Worm (Caenorhabditis elegans) whole organism, L2 larva: ENCODE measurements around the gene B0304.2.
A peak's percentile ranks its signal among the peaks of the same experiment; 100 is the strongest.

ENCODE experiments used
- C34F6.9 ChIP-seq: fragments of 150-350 bp; optimal IDR thresholded peaks from 2 replicates; lab custom pipeline; 2014; ENCODE audit warnings: missing biosample characterization, missing genetic modification characterization
- F13H6.1 ChIP-seq: sonication (generic microtip); optimal IDR thresholded peaks from 2 replicates; lab custom pipeline; 2016; ENCODE audit warnings: missing genetic modification characterization, missing compliant biosample characterization
- Y55F3AM.14 ChIP-seq: fragments of 200-800 bp; sonication (Bioruptor generic); optimal IDR thresholded peaks from 2 replicates; lab custom pipeline; 2018; ENCODE audit warnings: mild to moderate bottlenecking, missing genetic modification characterization, missing compliant biosample characterization
- ZK546.5 ChIP-seq: sonication (generic microtip); optimal IDR thresholded peaks from 2 replicates; lab custom pipeline; 2017; ENCODE audit warnings: missing biosample characterization, missing genetic modification characterization
- alr-1 ChIP-seq: fragments of 150-350 bp; optimal IDR thresholded peaks from 2 replicates; lab custom pipeline; 2014; ENCODE audit warnings: missing biosample characterization, missing genetic modification characterization
- aly-2 ChIP-seq: fragments of 150-350 bp; optimal IDR thresholded peaks from 2 replicates; lab custom pipeline; 2014; ENCODE audit warnings: missing biosample characterization, missing genetic modification characterization
- blmp-1 ChIP-seq: sonication (generic microtip); optimal IDR thresholded peaks from 2 replicates; lab custom pipeline; 2017; ENCODE audit warnings: missing genetic modification characterization, mild to moderate bottlenecking, missing compliant biosample characterization, antibody characterized with exemption, moderate library complexity; ENCODE audit not compliant: insufficient read depth
- ceh-16 ChIP-seq: fragments of 150-350 bp; optimal IDR thresholded peaks from 2 replicates; lab custom pipeline; 2014; ENCODE audit warnings: missing biosample characterization, missing genetic modification characterization
- ceh-82 ChIP-seq: fragments of 150-350 bp; optimal IDR thresholded peaks from 2 replicates; lab custom pipeline; 2014; ENCODE audit warnings: missing biosample characterization, missing genetic modification characterization
- crh-2 ChIP-seq: sonication (generic microtip); optimal IDR thresholded peaks from 2 replicates; lab custom pipeline; 2017; ENCODE audit warnings: missing biosample characterization, missing genetic modification characterization
- egl-27 ChIP-seq: sonication (generic microtip); optimal IDR thresholded peaks from 3 replicates; lab custom pipeline; 2017; ENCODE audit warnings: missing biosample characterization, missing genetic modification reagents, missing genetic modification characterization
- elt-1 ChIP-seq: fragments of 150-350 bp; optimal IDR thresholded peaks from 2 replicates; lab custom pipeline; 2014; ENCODE audit warnings: missing biosample characterization, missing genetic modification characterization
- gmeb-1 ChIP-seq: fragments of 150-350 bp; optimal IDR thresholded peaks from 2 replicates; lab custom pipeline; 2014; ENCODE audit warnings: missing biosample characterization, missing genetic modification characterization
- lin-11 ChIP-seq: fragments of 150-350 bp; sonication (generic microtip); optimal IDR thresholded peaks from 2 replicates; lab custom pipeline; 2014; ENCODE audit warnings: missing biosample characterization, missing genetic modification characterization, inconsistent platforms, mixed read lengths
- lin-13 ChIP-seq: fragments of 150-350 bp; optimal IDR thresholded peaks from 2 replicates; lab custom pipeline; 2014; ENCODE audit warnings: missing biosample characterization, missing genetic modification reagents, missing genetic modification characterization
- lsy-2 ChIP-seq, 2 experiments: fragments of 150-350 bp in 1 of 2; sonication (generic microtip) in 1 of 2; optimal IDR thresholded peaks; 2 replicates each; lab custom pipeline; 2014 to 2017; ENCODE audit warnings: missing biosample characterization in 2 of 2, missing genetic modification characterization in 2 of 2
- mab-5 ChIP-seq: fragments of 150-350 bp; optimal IDR thresholded peaks from 2 replicates; lab custom pipeline; 2014; ENCODE audit warnings: missing biosample characterization, missing genetic modification characterization
- mdl-1 ChIP-seq, 2 experiments: fragments of 150-350 bp in 1 of 2; sonication (generic microtip) in 1 of 2; optimal IDR thresholded peaks; 2 replicates each; lab custom pipeline; 2017; ENCODE audit warnings: missing biosample characterization in 2 of 2, missing genetic modification characterization in 2 of 2
- nhr-10 ChIP-seq: sonication (generic microtip); optimal IDR thresholded peaks from 2 replicates; lab custom pipeline; 2017; ENCODE audit warnings: missing biosample characterization, missing genetic modification characterization
- nhr-11 ChIP-seq: fragments of 150-350 bp; optimal IDR thresholded peaks from 2 replicates; lab custom pipeline; 2014; ENCODE audit warnings: missing biosample characterization, missing genetic modification characterization
- nhr-12 ChIP-seq: fragments of 150-350 bp; optimal IDR thresholded peaks from 2 replicates; lab custom pipeline; 2014; ENCODE audit warnings: missing biosample characterization, missing genetic modification characterization
- nhr-21 ChIP-seq: fragments of 150-350 bp; optimal IDR thresholded peaks from 2 replicates; lab custom pipeline; 2014; ENCODE audit warnings: missing biosample characterization, missing genetic modification characterization
- nhr-23 ChIP-seq: fragments of 150-350 bp; optimal IDR thresholded peaks from 2 replicates; lab custom pipeline; 2014; ENCODE audit warnings: missing biosample characterization, missing genetic modification reagents, missing genetic modification characterization
- nhr-237 ChIP-seq: fragments of 150-350 bp; optimal IDR thresholded peaks from 2 replicates; lab custom pipeline; 2014; ENCODE audit warnings: missing biosample characterization, missing genetic modification characterization
- nhr-25 ChIP-seq: fragments of 150-350 bp; sonication (generic microtip); optimal IDR thresholded peaks from 3 replicates; lab custom pipeline; 2014; ENCODE audit warnings: missing biosample characterization, missing genetic modification characterization
- nhr-6 ChIP-seq: fragments of 150-350 bp; optimal IDR thresholded peaks from 2 replicates; lab custom pipeline; 2014; ENCODE audit warnings: missing biosample characterization, missing genetic modification characterization
- nhr-77 ChIP-seq: fragments of 150-350 bp; optimal IDR thresholded peaks from 2 replicates; lab custom pipeline; 2014; ENCODE audit warnings: missing biosample characterization, missing genetic modification characterization
- peb-1 ChIP-seq: fragments of 150-350 bp; optimal IDR thresholded peaks from 2 replicates; lab custom pipeline; 2014; ENCODE audit warnings: missing biosample characterization, missing genetic modification characterization
- sem-4 ChIP-seq: fragments of 150-350 bp; optimal IDR thresholded peaks from 2 replicates; lab custom pipeline; 2014; ENCODE audit warnings: missing biosample characterization, missing genetic modification reagents, missing genetic modification characterization
- skn-1 ChIP-seq: sonication (generic microtip); optimal IDR thresholded peaks from 2 replicates; lab custom pipeline; 2017; ENCODE audit warnings: missing biosample characterization, missing genetic modification characterization
- sma-3 ChIP-seq: sonication (generic microtip); optimal IDR thresholded peaks from 2 replicates; lab custom pipeline; 2016; ENCODE audit warnings: missing genetic modification reagents, missing genetic modification characterization, missing compliant biosample characterization
- snpc-4 ChIP-seq: fragments of 150-350 bp; optimal IDR thresholded peaks from 2 replicates; lab custom pipeline; 2014; ENCODE audit warnings: missing biosample characterization, missing genetic modification characterization
- unc-55 ChIP-seq: fragments of 150-350 bp; sonication (generic microtip); optimal IDR thresholded peaks from 3 replicates; lab custom pipeline; 2014; ENCODE audit warnings: missing biosample characterization, missing genetic modification reagents, missing genetic modification characterization
- unc-62 ChIP-seq: fragments of 150-350 bp; optimal IDR thresholded peaks from 2 replicates; lab custom pipeline; 2014; ENCODE audit warnings: missing biosample characterization, missing genetic modification reagents, missing genetic modification characterization
- zag-1 ChIP-seq: fragments of 150-350 bp; optimal IDR thresholded peaks from 2 replicates; lab custom pipeline; 2014; ENCODE audit warnings: missing biosample characterization, missing genetic modification characterization
- ztf-11 ChIP-seq: sonication (generic microtip); optimal IDR thresholded peaks from 2 replicates; lab custom pipeline; 2017; ENCODE audit warnings: missing biosample characterization, missing genetic modification characterization
- ztf-4 ChIP-seq: fragments of 150-350 bp; optimal IDR thresholded peaks from 2 replicates; lab custom pipeline; 2014; ENCODE audit warnings: missing biosample characterization, missing genetic modification characterization

B0304.2 gene

DNA sequence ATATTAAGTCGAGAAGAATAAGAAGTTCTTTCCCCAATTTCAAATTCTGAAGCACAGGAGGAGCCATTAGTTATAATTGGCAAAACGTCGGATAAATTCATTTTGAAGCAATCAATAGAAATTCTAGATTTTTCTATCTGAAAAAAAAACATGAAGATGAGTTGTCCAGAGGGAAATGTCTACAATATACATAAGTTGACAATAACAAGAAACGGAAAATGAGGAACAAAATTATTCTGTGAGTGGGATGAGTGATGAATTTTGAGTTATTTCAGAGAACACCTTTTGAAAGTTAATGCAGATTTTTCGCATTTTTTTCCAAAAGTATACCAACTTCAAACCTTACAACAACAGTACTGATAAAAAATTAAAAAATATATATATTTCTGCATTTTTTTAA, 17.2 kb downstream of the B0304.2 start, which contains the start of gene sra-36:
sra-36 (minus strand) TSS at position 101 of the 400 bp plus-strand sequence.
- TF ChIP-seq unc-55 (GFP tag; lab: Kevin White, UChicago) (no peak), lin-11 (tag; lab: Kevin White, UChicago) (no peak), lsy-2 (tag; optimal IDR thresholded peaks at IDR 0.05; lab: Kevin White, UChicago) (no peak), ztf-11 (tag; lab: Kevin White, UChicago) (no peak), alr-1 (no peak), nhr-21 (tag; lab: Kevin White, UChicago) (no peak), zag-1 (tag; lab: Kevin White, UChicago) (no peak), nhr-77 (tag; lab: Kevin White, UChicago) (no peak), gmeb-1 (tag; lab: Kevin White, UChicago) (no peak), sem-4 (no peak), ztf-4 (tag; lab: Kevin White, UChicago) (no peak), ZK546.5 (tag; lab: Kevin White, UChicago) (no peak), lin-13 (GFP tag; lab: Kevin White, UChicago) (no peak), skn-1 (tag; lab: Kevin White, UChicago) (no peak), aly-2 (tag; lab: Kevin White, UChicago) (no peak), egl-27 (tag; lab: Kevin White, UChicago) (no peak), nhr-12 (tag; lab: Kevin White, UChicago) (no peak)

DNA sequence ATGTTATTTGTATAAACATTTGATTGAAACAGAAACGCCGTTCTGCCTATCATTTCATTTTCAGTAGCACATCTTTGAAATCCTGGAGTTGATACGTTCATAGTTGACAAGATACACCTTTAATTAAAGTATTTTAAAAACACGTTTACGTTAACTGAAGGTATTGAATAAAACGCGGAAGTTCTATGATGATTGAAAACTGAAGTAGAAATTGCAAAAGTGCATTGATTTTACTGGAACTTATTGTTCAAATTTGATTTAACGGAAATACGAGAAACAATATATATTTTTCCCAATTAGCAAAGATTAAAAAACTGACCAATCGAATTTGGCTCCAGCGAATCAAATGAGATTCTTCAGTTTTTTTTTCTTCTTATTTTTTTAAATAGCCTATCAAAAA, 20.1 kb downstream of the B0304.2 start, which contains the start of gene sra-34:
sra-34 (minus strand) TSS at position 101 of the 400 bp plus-strand sequence.
- no peak for TF ChIP-seq nhr-11 (tag; lab: Kevin White, UChicago)
- TF ChIP-seq mab-5 (tag; lab: Kevin White, UChicago): no peak
- no peak for TF ChIP-seq nhr-77 (tag; lab: Kevin White, UChicago)
- TF ChIP-seq alr-1: no peak
- no peak for TF ChIP-seq mdl-1 (tag; optimal IDR thresholded peaks at IDR 0.05; lab: Kevin White, UChicago)
- TF ChIP-seq Y55F3AM.14 (GFP tag; lab: Kevin White, UChicago): no peak
- TF ChIP-seq ztf-11 (tag; lab: Kevin White, UChicago): no peak
- no peak for TF ChIP-seq C34F6.9
- no peak for TF ChIP-seq nhr-21 (tag; lab: Kevin White, UChicago)

DNA sequence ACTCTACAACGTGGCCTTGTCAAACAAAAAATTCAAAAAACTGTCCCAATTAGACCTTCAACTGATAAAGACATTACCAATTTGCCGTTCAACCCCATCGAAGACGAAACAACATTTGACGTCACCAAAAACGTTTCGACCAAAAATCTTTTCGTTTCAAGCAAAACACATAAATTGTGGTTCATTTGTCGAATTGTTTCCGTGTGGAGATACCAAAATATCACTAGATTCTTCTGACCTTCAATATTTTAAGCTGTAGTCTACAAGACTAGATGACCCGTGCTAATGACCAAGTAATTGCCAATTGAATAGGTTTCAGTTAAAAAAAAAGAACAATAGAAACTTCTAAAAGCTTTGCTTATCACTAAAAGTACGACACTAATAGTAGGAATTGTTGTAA, 25.0 kb downstream of the B0304.2 start:
- TF ChIP-seq ceh-16 (tag; lab: Kevin White, UChicago) (no peak), zag-1 (tag; lab: Kevin White, UChicago) (no peak), sma-3 (GFP tag; lab: Kevin White, UChicago) (peak; percentile 49), gmeb-1 (tag; lab: Kevin White, UChicago) (no peak), blmp-1 (peak; percentile 6), nhr-25 (tag; lab: Kevin White, UChicago) (peak; percentile 65), nhr-23 (tag; lab: Kevin White, UChicago) (no peak), crh-2 (tag; lab: Kevin White, UChicago) (peak; percentile 15)
- TF ChIP-seq, all 48 proteins: peak for 4

DNA sequence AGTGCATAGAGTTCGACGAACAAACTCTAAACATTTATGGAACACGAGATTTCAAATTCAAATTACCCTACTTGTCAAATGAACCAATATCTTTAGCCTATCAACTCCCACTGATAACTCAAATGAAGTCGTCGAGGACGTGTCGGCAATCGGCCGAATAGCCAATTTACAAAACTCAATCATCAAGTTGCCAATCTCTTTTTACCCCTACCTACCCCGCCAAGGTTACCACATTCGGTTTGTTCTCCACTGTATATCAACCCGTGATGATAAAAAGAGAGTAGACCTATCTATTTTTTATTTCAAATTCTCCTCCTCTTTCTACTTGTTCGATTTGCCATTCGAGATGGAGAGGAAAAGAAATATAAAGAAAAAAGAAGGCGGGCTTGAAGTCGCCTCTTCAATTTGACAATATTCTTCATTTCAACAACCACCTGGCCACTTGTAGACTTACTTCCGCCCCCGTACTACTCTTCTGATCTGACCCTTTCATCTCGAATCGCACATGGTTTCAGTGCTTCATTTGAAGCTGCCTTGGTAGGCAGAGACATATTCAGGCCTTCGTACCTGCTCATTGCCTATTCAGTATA, 26.7 kb downstream of the B0304.2 start:
- TF ChIP-seq mdl-1 (tag; optimal IDR thresholded peaks at IDR 0.05; lab: Kevin White, UChicago) (no peak), sma-3 (GFP tag; lab: Kevin White, UChicago) (peak; percentile 64), nhr-25 (tag; lab: Kevin White, UChicago) (peak; percentile 13), F13H6.1 (tag; lab: Kevin White, UChicago) (no peak), unc-62 (no peak)

DNA sequence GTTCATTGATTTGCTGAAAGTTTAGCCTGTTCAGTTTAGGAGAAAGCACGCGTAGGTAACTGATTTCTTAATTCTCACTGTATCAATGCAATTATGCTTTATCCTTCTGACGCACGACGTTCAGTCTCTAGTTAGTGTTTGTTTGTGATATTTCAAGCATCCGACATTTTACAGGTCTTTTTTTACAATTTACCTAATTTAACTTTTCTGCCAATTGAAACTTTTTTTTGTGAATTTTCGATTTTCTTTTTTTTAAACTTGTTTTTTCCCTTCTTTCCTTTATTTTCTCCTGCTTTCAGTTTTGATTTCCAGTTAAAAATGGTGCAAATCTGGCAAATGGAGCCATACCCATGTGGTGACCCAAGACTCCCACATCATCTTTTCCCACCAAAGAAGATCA, 27.4 kb downstream of the B0304.2 start, which contains the start of gene K07E1.1:
K07E1.1 (plus strand) TSS at position 301 of the 400 bp plus-strand sequence.
- TF ChIP-seq lin-11 (tag; lab: Kevin White, UChicago): no peak
- TF ChIP-seq ceh-82 (tag; lab: Kevin White, UChicago): no peak
- no peak for TF ChIP-seq crh-2 (tag; lab: Kevin White, UChicago)
- TF ChIP-seq nhr-6 (tag; lab: Kevin White, UChicago): no peak
- TF ChIP-seq nhr-25 (tag; lab: Kevin White, UChicago): no peak
- no peak for TF ChIP-seq snpc-4 (tag; lab: Kevin White, UChicago)
- TF ChIP-seq peb-1 (tag; lab: Kevin White, UChicago): no peak
- TF ChIP-seq aly-2 (tag; lab: Kevin White, UChicago): no peak
- TF ChIP-seq elt-1 (tag; lab: Kevin White, UChicago): no peak
- no peak for TF ChIP-seq nhr-10
- no peak for TF ChIP-seq gmeb-1 (tag; lab: Kevin White, UChicago)
- no peak for TF ChIP-seq unc-62
- no peak for TF ChIP-seq nhr-21 (tag; lab: Kevin White, UChicago)
- no peak for TF ChIP-seq mdl-1 (tag; optimal IDR thresholded peaks at IDR 0.05; lab: Kevin White, UChicago)
- TF ChIP-seq nhr-237 (tag; lab: Kevin White, UChicago): no peak
- no peak for TF ChIP-seq nhr-11 (tag; lab: Kevin White, UChicago)
- no peak for TF ChIP-seq nhr-23 (tag; lab: Kevin White, UChicago)
- no peak for TF ChIP-seq egl-27 (tag; lab: Kevin White, UChicago)
- no peak for TF ChIP-seq mab-5 (tag; lab: Kevin White, UChicago)
